Worm (Caenorhabditis elegans) whole organism, late embryonic: ENCODE results near the gene nas-14.

Source experiments
- che-1 ChIP-seq: sonication (generic microtip); optimal IDR thresholded peaks from 2 replicates; lab custom pipeline; 2016; ENCODE audit warnings: mild to moderate bottlenecking, missing genetic modification characterization, missing compliant biosample characterization
- ets-4 ChIP-seq: sonication (generic microtip); optimal IDR thresholded peaks from 2 replicates; lab custom pipeline; 2016; ENCODE audit warnings: missing genetic modification characterization, missing compliant biosample characterization
- hlh-13 ChIP-seq: fragments of 200-800 bp; sonication (Bioruptor generic); optimal IDR thresholded peaks from 2 replicates; lab custom pipeline; 2018; ENCODE audit warnings: mild to moderate bottlenecking, missing genetic modification characterization, missing compliant biosample characterization
- pqm-1 ChIP-seq: sonication (generic microtip); optimal IDR thresholded peaks from 2 replicates; lab custom pipeline; 2016; ENCODE audit warnings: missing genetic modification characterization, missing compliant biosample characterization
- sdc-2 ChIP-seq: sonication (generic microtip); optimal IDR thresholded peaks from 2 replicates; lab custom pipeline; 2016; ENCODE audit warnings: missing genotype, missing genetic modification characterization, missing compliant biosample characterization
- sox-4 ChIP-seq: sonication (generic microtip); optimal IDR thresholded peaks from 2 replicates; lab custom pipeline; 2017; ENCODE audit warnings: mild to moderate bottlenecking, missing genetic modification characterization, inconsistent platforms, missing compliant biosample characterization
- syd-9 ChIP-seq: sonication (generic microtip); optimal IDR thresholded peaks from 2 replicates; lab custom pipeline; 2016; ENCODE audit warnings: mild to moderate bottlenecking, missing genetic modification characterization, moderate library complexity, missing compliant biosample characterization
- tbx-2 ChIP-seq: sonication (generic microtip); optimal IDR thresholded peaks from 2 replicates; lab custom pipeline; 2016; ENCODE audit warnings: missing genetic modification characterization, missing compliant biosample characterization
- tbx-7 ChIP-seq: sonication (generic microtip); optimal IDR thresholded peaks from 2 replicates; lab custom pipeline; 2016; ENCODE audit warnings: missing genotype, missing genetic modification characterization, missing compliant biosample characterization
- unc-3 ChIP-seq, 2 experiments: fragments of 200-800 bp in 1 of 2; sonication (Bioruptor generic) in 1 of 2; sonication (generic microtip) in 1 of 2; conservative IDR thresholded peaks in 1 of 2; optimal IDR thresholded peaks in 1 of 2; 2 replicates each; pipeline versions ENCODE4 v1.3.6 to Lab custom; 2016 to 2022; ENCODE audit warnings: missing compliant biosample characterization in 2 of 2, missing genetic modification characterization in 2 of 2, missing genetic modification reagents in 1 of 2

ce11 chrIV:13170241-13170640, at the start of gene nas-14:
- TF ChIP-seq ets-4 (tag; lab: Kevin White, UChicago), result no peak
- TF ChIP-seq tbx-2, result no peak
- TF ChIP-seq hlh-13 (GFP tag; lab: Kevin White, UChicago), result no peak
- TF ChIP-seq pqm-1, result no peak
- TF ChIP-seq unc-3 (GFP tag; conservative IDR thresholded peaks at IDR 0.05; lab: Robert Waterston, UW), result no peak
- TF ChIP-seq unc-3 (tag; optimal IDR thresholded peaks at IDR 0.05; lab: Kevin White, UChicago), result no peak
- TF ChIP-seq sdc-2, result no peak
- no peak for TF ChIP-seq syd-9 (tag; lab: Kevin White, UChicago)
- TF ChIP-seq sox-4 (tag; lab: Kevin White, UChicago), result no peak
- no peak for TF ChIP-seq tbx-7 (tag; lab: Kevin White, UChicago)
- no peak for TF ChIP-seq che-1
